Fruit fly (Drosophila melanogaster): Measurements from ENCODE around the gene CG17219.
A peak's percentile ranks its signal among the peaks of the same experiment; 100 is the strongest.

CG17219 gene

dm6 chr2L:3037153-3037579 lies 8.1 kb downstream of the CG17219 start, which contains the start of the genes CG17260 and SerRS (continued):
- TF ChIP-seq Sry-β (GFP tag; optimal IDR thresholded peaks at IDR 0.05) = peak; percentile 42
- peak; percentile 77 for TF ChIP-seq ham (GFP tag; IDR thresholded peaks at IDR 0.05)
- peak; percentile 78; the same call in 2 of the 3 replicates for TF ChIP-seq CG3726 (GFP tag; IDR thresholded peaks at IDR 0.05)
- TF ChIP-seq CG10431 (GFP tag; optimal IDR thresholded peaks at IDR 0.05) = peak; percentile 73
- TF ChIP-seq fu2 (GFP tag; optimal IDR thresholded peaks at IDR 0.05) = peak; percentile 92
- TF ChIP-seq CG16779 (GFP tag; IDR thresholded peaks at IDR 0.05) = peak; percentile 56; the same call in 1 of the 2 replicates
- TF ChIP-seq CG11504 (tag; optimal IDR thresholded peaks at IDR 0.05) = no peak
- TF ChIP-seq nerfin-1 (tag; optimal IDR thresholded peaks at IDR 0.05) = peak; percentile 87
- TF ChIP-seq jing (GFP tag; optimal IDR thresholded peaks at IDR 0.05) = peak; percentile 70
- TF ChIP-seq bbx (GFP tag; IDR thresholded peaks at IDR 0.05; ENCODE audit: partially characterized antibody) = no peak
- peak; percentile 80 for TF ChIP-seq emc (GFP tag; optimal IDR thresholded peaks at IDR 0.05)
- TF ChIP-seq Antp (GFP tag; optimal IDR thresholded peaks at IDR 0.05) = peak; percentile 94
- no peak for TF ChIP-seq CG11696 (GFP tag; IDR thresholded peaks at IDR 0.05)
- TF ChIP-seq Asciz (GFP tag; optimal IDR thresholded peaks at IDR 0.05) = no peak
- peak; percentile 94 for TF ChIP-seq CG18476 (GFP tag; optimal IDR thresholded peaks at IDR 0.05)
- TF ChIP-seq Bgb (GFP tag; IDR thresholded peaks at IDR 0.05; ENCODE audit: partially characterized antibody) = no peak
- peak; percentile 92 for TF ChIP-seq Gug (GFP tag; IDR thresholded peaks at IDR 0.05)
- peak; percentile 67 for TF ChIP-seq nom (GFP tag; optimal IDR thresholded peaks at IDR 0.05)
- peak; percentile 93 for TF ChIP-seq NfI (GFP tag; optimal IDR thresholded peaks at IDR 0.05)
- no peak for TF ChIP-seq tio (GFP tag; optimal IDR thresholded peaks at IDR 0.05)
- TF ChIP-seq ase (GFP tag; IDR thresholded peaks at IDR 0.05) = peak; percentile 92
- peak; percentile 96 for TF ChIP-seq CG32772 (GFP tag; IDR thresholded peaks at IDR 0.05)
- TF ChIP-seq CG6813 (GFP tag; optimal IDR thresholded peaks at IDR 0.05) = peak; percentile 60
- peak; percentile 74 for TF ChIP-seq CG17186 (GFP tag; optimal IDR thresholded peaks at IDR 0.05)
- peak; percentile 90 for TF ChIP-seq Side (GFP tag; optimal IDR thresholded peaks at IDR 0.05)
- peak; percentile 86 for TF ChIP-seq dan (GFP tag; IDR thresholded peaks at IDR 0.05)
- peak; percentile 97 for TF ChIP-seq slbo (GFP tag; IDR thresholded peaks at IDR 0.05)
- TF ChIP-seq CG18619 (GFP tag; optimal IDR thresholded peaks at IDR 0.05) = peak; percentile 89
- TF ChIP-seq Nf-YB (GFP tag; optimal IDR thresholded peaks at IDR 0.05) = peak; percentile 70
- peak; percentile 94 for TF ChIP-seq unpg (GFP tag; optimal IDR thresholded peaks at IDR 0.05)
- TF ChIP-seq GATAe (GFP tag; conservative IDR thresholded peaks at IDR 0.05) = peak; percentile 75
- TF ChIP-seq croc (GFP tag; conservative IDR thresholded peaks at IDR 0.05) = peak; percentile 89
- TF ChIP-seq tgo (GFP tag; IDR thresholded peaks at IDR 0.05) = peak; percentile 94
- no peak for TF ChIP-seq abd-A (tag; optimal IDR thresholded peaks at IDR 0.05)
- TF ChIP-seq CG13775 (GFP tag; optimal IDR thresholded peaks at IDR 0.05) = peak; percentile 93
- TF ChIP-seq lilli (GFP tag; optimal IDR thresholded peaks at IDR 0.05) = peak; percentile 97
- peak; percentile 90 for TF ChIP-seq Oli (tag; optimal IDR thresholded peaks at IDR 0.05)
- peak in 1 of 2 experiments; percentile 88 for TF ChIP-seq Hr51 (GFP tag; optimal IDR thresholded peaks at IDR 0.05)
- TF ChIP-seq C15 (GFP tag; IDR thresholded peaks at IDR 0.05) = peak; percentile 79; the same call in 2 of the 3 replicates
- TF ChIP-seq CG15073 (GFP tag; optimal IDR thresholded peaks at IDR 0.05) = peak; percentile 67
- peak; percentile 86 for TF ChIP-seq NC2β (GFP tag; optimal IDR thresholded peaks at IDR 0.05)
- peak; percentile 94 for TF ChIP-seq CG2678 (tag; optimal IDR thresholded peaks at IDR 0.05)
- peak; percentile 73 for TF ChIP-seq CG3163 (GFP tag; optimal IDR thresholded peaks at IDR 0.05)
- TF ChIP-seq Xrp1 (GFP tag; IDR thresholded peaks at IDR 0.05) = peak; percentile 95
- TF ChIP-seq CG18262 (tag; optimal IDR thresholded peaks at IDR 0.05) = peak; percentile 91
- TF ChIP-seq ssp (GFP tag; IDR thresholded peaks at IDR 0.05) = peak; percentile 90
- peak; percentile 82 for TF ChIP-seq ap (GFP tag; IDR thresholded peaks at IDR 0.05)
- peak; percentile 84; the same call in 1 of the 2 replicates for TF ChIP-seq CG8765 (GFP tag; IDR thresholded peaks at IDR 0.05)
- TF ChIP-seq nmo (GFP tag; optimal IDR thresholded peaks at IDR 0.05) = peak; percentile 96
- TF ChIP-seq h (optimal IDR thresholded peaks at IDR 0.05) = no peak
- peak; percentile 81 for TF ChIP-seq CG4328 (GFP tag; optimal IDR thresholded peaks at IDR 0.05)

Data from whole organism, embryonic.